Fruit fly (Drosophila melanogaster) Kc167 (cell line): Measurements from ENCODE around the gene CG43091.

Source experiments
- Sin3A ChIP-seq: fragments of >200 bp; optimal IDR thresholded peaks from 2 replicates; lab custom pipeline; 2018; ENCODE audit warnings: missing external identifiers
- insv ChIP-seq: fragments of >200 bp; optimal IDR thresholded peaks from 3 replicates; lab custom pipeline; 2018; ENCODE audit warnings: missing external identifiers
- ttk ChIP-seq: sonication (Bioruptor generic); optimal IDR thresholded peaks from 2 replicates; lab custom pipeline; 2017; ENCODE audit warnings: missing external identifiers

DNA sequence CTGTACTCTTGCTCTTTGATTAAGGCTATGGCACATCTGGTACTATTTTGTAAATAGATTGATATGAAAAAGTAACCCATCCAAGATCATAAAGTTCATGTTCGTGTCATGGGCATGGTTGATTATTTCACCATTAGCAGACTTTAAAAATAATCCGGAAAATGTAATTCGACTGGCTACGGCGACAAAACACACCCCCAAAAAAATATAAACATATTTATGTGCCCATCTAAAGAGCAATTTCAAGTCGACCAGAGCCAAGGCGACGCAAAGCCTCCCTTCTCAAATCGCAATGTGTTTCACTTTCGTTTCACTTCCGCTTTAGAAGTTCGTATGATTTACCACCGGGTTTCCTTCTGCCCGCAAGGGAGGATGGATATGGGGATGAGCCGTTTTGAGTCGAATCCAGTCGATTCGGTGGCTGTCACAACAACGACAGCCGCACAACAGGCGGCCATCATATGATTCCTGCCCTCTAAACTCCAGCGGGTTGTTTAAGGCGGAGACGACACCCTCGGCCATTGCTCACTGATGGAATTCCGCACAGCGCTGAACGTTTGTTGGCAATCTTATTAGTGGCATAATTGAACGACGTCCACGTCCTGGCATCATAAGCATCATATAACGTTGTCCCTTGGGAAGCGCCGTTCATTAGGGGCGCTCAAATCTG lies 49.5 kb downstream of the CG43091 start:
- TF ChIP-seq insv (lab: Kevin White, UChicago) (no peak), Sin3A (lab: Kevin White, UChicago) (no peak), ttk (lab: Kevin White, UChicago) (no peak)
